Fruit fly (Drosophila melanogaster): ENCODE results near the gene aay.

aay gene

dm6 chr3L:9422636-9423419 lies at the start of gene aay:
aay (plus strand) TSS chr3L:9423253.
- peak; percentile 97 for TF ChIP-seq Lpt (GFP tag; optimal IDR thresholded peaks at IDR 0.05)
- TF ChIP-seq CG11294 (GFP tag; IDR thresholded peaks at IDR 0.05): peak; percentile 97
- TF ChIP-seq CG1621 (tag; optimal IDR thresholded peaks at IDR 0.05): peak; percentile 97
- TF ChIP-seq fd85E (GFP tag; optimal IDR thresholded peaks at IDR 0.05): peak; percentile 97
- TF ChIP-seq CG10631 (GFP tag; optimal IDR thresholded peaks at IDR 0.05): peak; percentile 99
- peak; percentile 98 for TF ChIP-seq CG16779 (tag; optimal IDR thresholded peaks at IDR 0.05)
- TF ChIP-seq acj6 (GFP tag; optimal IDR thresholded peaks at IDR 0.05): peak; percentile 99
- peak; percentile 99 for TF ChIP-seq Eip75B (GFP tag; optimal IDR thresholded peaks at IDR 0.05)
- peak; percentile 99 for TF ChIP-seq CG31627 (GFP tag; optimal IDR thresholded peaks at IDR 0.05)
- TF ChIP-seq OdsH (GFP tag; optimal IDR thresholded peaks at IDR 0.05): peak; percentile 99
- peak; percentile 98 for TF ChIP-seq eg (GFP tag; IDR thresholded peaks at IDR 0.05)
- TF ChIP-seq Smox (GFP tag; optimal IDR thresholded peaks at IDR 0.05): peak; percentile 99
- peak; percentile 95 to 96 for TF ChIP-seq salr (GFP tag; optimal IDR thresholded peaks at IDR 0.05)
- TF ChIP-seq topi (GFP tag; optimal IDR thresholded peaks at IDR 0.05): peak; percentile 99
- peak; percentile 99 for TF ChIP-seq cyc (GFP tag; optimal IDR thresholded peaks at IDR 0.05)
- TF ChIP-seq Eip93F (GFP tag; optimal IDR thresholded peaks at IDR 0.05): peak; percentile 99
- peak; percentile 100 for TF ChIP-seq CG34406 (GFP tag; optimal IDR thresholded peaks at IDR 0.05)
- TF ChIP-seq CG7368 (GFP tag; optimal IDR thresholded peaks at IDR 0.05): peak; percentile 99
- TF ChIP-seq CG32006 (GFP tag; optimal IDR thresholded peaks at IDR 0.05): peak; percentile 99
- peak; percentile 99 for TF ChIP-seq CG15336 (GFP tag; IDR thresholded peaks at IDR 0.05)
- peak; percentile 99 for TF ChIP-seq lz (GFP tag; optimal IDR thresholded peaks at IDR 0.05)
- TF ChIP-seq Sox102F (GFP tag; optimal IDR thresholded peaks at IDR 0.05): peak; percentile 100
- TF ChIP-seq vri (GFP tag; optimal IDR thresholded peaks at IDR 0.05): peak; percentile 98
- TF ChIP-seq CG10669 (GFP tag; optimal IDR thresholded peaks at IDR 0.05): peak; percentile 98
- TF ChIP-seq net (GFP tag; optimal IDR thresholded peaks at IDR 0.05): peak; percentile 99
- peak; percentile 92 for TF ChIP-seq fkh (GFP tag; optimal IDR thresholded peaks at IDR 0.05)
- TF ChIP-seq CG8632 (GFP tag; optimal IDR thresholded peaks at IDR 0.05): peak; percentile 99
- peak; percentile 99 for TF ChIP-seq CG3919 (GFP tag; optimal IDR thresholded peaks at IDR 0.05)
- TF ChIP-seq achi (GFP tag; optimal IDR thresholded peaks at IDR 0.05): peak; percentile 98
- TF ChIP-seq esn (GFP tag; optimal IDR thresholded peaks at IDR 0.05): peak; percentile 100
- TF ChIP-seq CG8319 (GFP tag; optimal IDR thresholded peaks at IDR 0.05): peak; percentile 98
- TF ChIP-seq Sox14 (GFP tag; optimal IDR thresholded peaks at IDR 0.05): peak; percentile 99
- TF ChIP-seq pdm3 (GFP tag; optimal IDR thresholded peaks at IDR 0.05): peak; percentile 99
- TF ChIP-seq CG6854 (GFP tag; optimal IDR thresholded peaks at IDR 0.05): peak; percentile 99
- peak; percentile 99 for TF ChIP-seq CG8119 (GFP tag; IDR thresholded peaks at IDR 0.05)
- peak; percentile 98 for TF ChIP-seq CG6276 (GFP tag; optimal IDR thresholded peaks at IDR 0.05)
- peak; percentile 97 for TF ChIP-seq Ets21C (GFP tag; optimal IDR thresholded peaks at IDR 0.05)
- peak; percentile 98 for TF ChIP-seq CG11902 (GFP tag; optimal IDR thresholded peaks at IDR 0.05)
- TF ChIP-seq Hr4 (GFP tag; optimal IDR thresholded peaks at IDR 0.05): peak; percentile 99
- peak; percentile 98 for TF ChIP-seq Gug (GFP tag; IDR thresholded peaks at IDR 0.05)
- TF ChIP-seq dsx (GFP tag; optimal IDR thresholded peaks at IDR 0.05; ENCODE audit: poor library complexity, severe bottlenecking): peak; percentile 97
- peak; percentile 98 for TF ChIP-seq Ets96B (tag; optimal IDR thresholded peaks at IDR 0.05)
- TF ChIP-seq Hr38 (GFP tag; optimal IDR thresholded peaks at IDR 0.05): peak; percentile 21
- peak; percentile 95 for TF ChIP-seq spab (GFP tag; optimal IDR thresholded peaks at IDR 0.05)
- TF ChIP-seq dac (GFP tag; optimal IDR thresholded peaks at IDR 0.05): peak; percentile 93
- peak; percentile 99 for TF ChIP-seq Met (GFP tag; optimal IDR thresholded peaks at IDR 0.05)
- TF ChIP-seq CG6808 (GFP tag; optimal IDR thresholded peaks at IDR 0.05): peak; percentile 95
- TF ChIP-seq ss (GFP tag; optimal IDR thresholded peaks at IDR 0.05): peak; percentile 95 to 98
- TF ChIP-seq svp (GFP tag): peak; percentile 100
- peak; percentile 95 for TF ChIP-seq fd59A (GFP tag; optimal IDR thresholded peaks at IDR 0.05)

All from whole organism, prepupa.